Worm (Caenorhabditis elegans) whole organism, L4 larva: Measurements from ENCODE around the gene ugt-60.
A peak's percentile ranks its signal among the peaks of the same experiment; 100 is the strongest.

Experiments used
- F10B5.3 ChIP-seq: sonication (generic microtip); optimal IDR thresholded peaks from 2 replicates; lab custom pipeline; 2016; ENCODE audit warnings: mild to moderate bottlenecking, missing genetic modification characterization, missing compliant biosample characterization
- F26F4.8 ChIP-seq: fragments of 200-800 bp; sonication (Bioruptor generic); conservative IDR thresholded peaks from 2 replicates; pipeline ENCODE4 v1.3.6; 2022; ENCODE audit warnings: missing genetic modification characterization, missing compliant biosample characterization
- F37D6.2 ChIP-seq: sonication (generic microtip); optimal IDR thresholded peaks from 2 replicates; lab custom pipeline; 2016; ENCODE audit warnings: mild to moderate bottlenecking, missing genetic modification characterization, missing compliant biosample characterization
- F44E2.7 ChIP-seq: fragments of 200-800 bp; sonication (Bioruptor generic); IDR thresholded peaks from 2 replicates; pipeline ENCODE4 v2.1.2; 2022; ENCODE audit warnings: missing genetic modification characterization, missing compliant biosample characterization
- F49E8.2 ChIP-seq: sonication (generic microtip); optimal IDR thresholded peaks from 2 replicates; lab custom pipeline; 2016; ENCODE audit warnings: missing compliant biosample characterization, mild to moderate bottlenecking, missing genetic modification characterization, borderline replicate concordance
- R02D3.7 ChIP-seq: fragments of 150-350 bp; sonication (generic microtip); optimal IDR thresholded peaks from 3 replicates; lab custom pipeline; 2014; ENCODE audit warnings: missing biosample characterization, missing genetic modification characterization
- ZK337.2 ChIP-seq: fragments of 200-800 bp; sonication (Bioruptor generic); IDR thresholded peaks from 2 replicates; pipeline ENCODE4 v1.3.6; 2022; ENCODE audit warnings: missing genetic modification reagents, missing genetic modification characterization, missing compliant biosample characterization
- aha-1 ChIP-seq: fragments of 150-350 bp; peaks from one replicate; lab custom pipeline; 2014; ENCODE audit warnings: missing biosample characterization, missing genetic modification characterization
- aly-2 ChIP-seq: sonication (generic microtip); optimal IDR thresholded peaks from 2 replicates; lab custom pipeline; 2018; ENCODE audit warnings: missing biosample characterization, missing genetic modification characterization
- arid-1 ChIP-seq: fragments of 200-800 bp; sonication (Bioruptor generic); conservative IDR thresholded peaks from 2 replicates; pipeline ENCODE4 v1.3.6; 2022; ENCODE audit warnings: missing genetic modification reagents, missing genetic modification characterization, missing compliant biosample characterization
- ceh-28 ChIP-seq: fragments of 150-350 bp; optimal IDR thresholded peaks from 2 replicates; lab custom pipeline; 2014; ENCODE audit warnings: missing biosample characterization, missing genetic modification reagents, missing genetic modification characterization
- ceh-44 ChIP-seq: fragments of 200-800 bp; sonication (Bioruptor generic); IDR thresholded peaks from 2 replicates; pipeline ENCODE4 v1.3.6; 2022; ENCODE audit warnings: missing genetic modification reagents, missing genetic modification characterization, missing compliant biosample characterization
- ces-1 ChIP-seq: fragments of 150-350 bp; sonication (generic microtip); optimal IDR thresholded peaks from 4 replicates; lab custom pipeline; 2014; ENCODE audit warnings: missing biosample characterization, missing genetic modification reagents, missing genetic modification characterization
- ctbp-1 ChIP-seq: fragments of 200-800 bp; sonication (Bioruptor generic); IDR thresholded peaks from 2 replicates; pipeline ENCODE4 v1.3.6; 2022; ENCODE audit warnings: missing genetic modification reagents, missing genetic modification characterization, missing compliant biosample characterization
- daf-8 ChIP-seq: fragments of 200-800 bp; sonication (Bioruptor generic); IDR thresholded peaks from 2 replicates; pipeline ENCODE4 v1.3.6; 2022; ENCODE audit warnings: missing genetic modification characterization, missing compliant biosample characterization
- egl-43 ChIP-seq: fragments of 200-800 bp; sonication (Bioruptor generic); IDR thresholded peaks from 2 replicates; pipeline ENCODE4 v1.3.6; 2022; ENCODE audit warnings: missing genetic modification reagents, missing genetic modification characterization, missing compliant biosample characterization
- fkh-10 ChIP-seq: fragments of 150-350 bp; optimal IDR thresholded peaks from 2 replicates; lab custom pipeline; 2014; ENCODE audit warnings: missing biosample characterization, missing genetic modification reagents, missing genetic modification characterization
- hlh-11 ChIP-seq: fragments of 200-800 bp; sonication (Bioruptor generic); optimal IDR thresholded peaks from 2 replicates; lab custom pipeline; 2018; ENCODE audit warnings: mild to moderate bottlenecking, missing genetic modification characterization, missing compliant biosample characterization
- hlh-30 ChIP-seq: sonication (generic microtip); optimal IDR thresholded peaks from 2 replicates; lab custom pipeline; 2017; ENCODE audit warnings: antibody characterized with exemption, mild to moderate bottlenecking, missing genetic modification characterization, missing compliant biosample characterization; ENCODE audit not compliant: insufficient read depth
- hmg-1.1 ChIP-seq: fragments of 200-800 bp; sonication (Bioruptor generic); IDR thresholded peaks from 2 replicates; pipeline ENCODE4 v1.3.6; 2022; ENCODE audit warnings: missing genetic modification reagents, missing genetic modification characterization, missing compliant biosample characterization
- jun-1 ChIP-seq: fragments of 150-350 bp; optimal IDR thresholded peaks from 2 replicates; lab custom pipeline; 2014; ENCODE audit warnings: missing biosample characterization, missing genetic modification reagents, missing genetic modification characterization
- lin-13 ChIP-seq: fragments of 150-350 bp; optimal IDR thresholded peaks from 2 replicates; lab custom pipeline; 2014; ENCODE audit warnings: missing biosample characterization, missing genetic modification reagents, missing genetic modification characterization
- lsy-2 ChIP-seq, 2 experiments: fragments of 150-350 bp in 1 of 2; sonication (generic microtip) in 1 of 2; optimal IDR thresholded peaks; 2 replicates each; lab custom pipeline; 2014 to 2017; ENCODE audit warnings: missing biosample characterization in 2 of 2, missing genetic modification characterization in 2 of 2
- madf-5 ChIP-seq, 2 experiments: fragments of 200-800 bp; sonication (Bioruptor generic); IDR thresholded peaks; 2 replicates each; pipeline ENCODE4 v1.3.6; 2022; ENCODE audit warnings: missing compliant biosample characterization in 2 of 2, missing genetic modification characterization in 2 of 2
- madf-9 ChIP-seq: fragments of 200-800 bp; sonication (Bioruptor generic); conservative IDR thresholded peaks from 2 replicates; pipeline ENCODE4 v1.3.6; 2022; ENCODE audit warnings: missing genetic modification reagents, missing genetic modification characterization, missing compliant biosample characterization
- mxl-3 ChIP-seq: fragments of 200-800 bp; sonication (Bioruptor generic); optimal IDR thresholded peaks from 2 replicates; lab custom pipeline; 2018; ENCODE audit warnings: mild to moderate bottlenecking, missing genetic modification characterization, missing compliant biosample characterization
- nhr-10 ChIP-seq: fragments of 150-350 bp; optimal IDR thresholded peaks from 2 replicates; lab custom pipeline; 2014; ENCODE audit warnings: missing biosample characterization, missing genetic modification characterization
- nhr-11 ChIP-seq: fragments of 150-350 bp; optimal IDR thresholded peaks from 2 replicates; lab custom pipeline; 2014; ENCODE audit warnings: missing biosample characterization, missing genetic modification characterization
- nhr-25 ChIP-seq: sonication (generic microtip); optimal IDR thresholded peaks from 2 replicates; lab custom pipeline; 2017; ENCODE audit warnings: missing genetic modification characterization, mild to moderate bottlenecking, missing compliant biosample characterization, antibody characterized with exemption, moderate library complexity, borderline replicate concordance; ENCODE audit not compliant: insufficient read depth
- nhr-28 ChIP-seq: fragments of 150-350 bp; optimal IDR thresholded peaks from 2 replicates; lab custom pipeline; 2014; ENCODE audit warnings: missing biosample characterization, missing genetic modification characterization
- nhr-48 ChIP-seq: sonication (generic microtip); optimal IDR thresholded peaks from 2 replicates; lab custom pipeline; 2016; ENCODE audit warnings: mild to moderate bottlenecking, missing genetic modification characterization, missing compliant biosample characterization
- rbr-2 ChIP-seq: sonication (generic microtip); optimal IDR thresholded peaks from 2 replicates; lab custom pipeline; 2016; ENCODE audit warnings: missing genotype, missing genetic modification characterization, missing compliant biosample characterization
- saeg-2 ChIP-seq: fragments of 200-800 bp; sonication (Bioruptor generic); IDR thresholded peaks from 2 replicates; pipeline ENCODE4 v1.3.6; 2022; ENCODE audit warnings: missing genetic modification reagents, missing genetic modification characterization, missing compliant biosample characterization
- set-16 ChIP-seq: fragments of 200-800 bp; sonication (Bioruptor generic); IDR thresholded peaks from 2 replicates; pipeline ENCODE4 v1.3.6; 2022; ENCODE audit warnings: missing genetic modification reagents, missing genetic modification characterization, missing compliant biosample characterization
- skn-1 ChIP-seq: fragments of 150-350 bp; optimal IDR thresholded peaks from 2 replicates; lab custom pipeline; 2014; ENCODE audit warnings: missing biosample characterization, missing genetic modification characterization
- spr-1 ChIP-seq: sonication (generic microtip); optimal IDR thresholded peaks from 2 replicates; lab custom pipeline; 2016; ENCODE audit warnings: mild to moderate bottlenecking, missing genetic modification characterization, missing compliant biosample characterization
- spr-3 ChIP-seq: fragments of 200-800 bp; sonication (Bioruptor generic); optimal IDR thresholded peaks from 2 replicates; lab custom pipeline; 2018; ENCODE audit warnings: mild to moderate bottlenecking, missing genetic modification characterization, missing compliant biosample characterization
- unc-130 ChIP-seq: sonication (generic microtip); optimal IDR thresholded peaks from 2 replicates; lab custom pipeline; 2016; ENCODE audit warnings: missing genetic modification reagents, missing genetic modification characterization, missing compliant biosample characterization
- unc-39 ChIP-seq: sonication (generic microtip); optimal IDR thresholded peaks from 2 replicates; lab custom pipeline; 2017; ENCODE audit warnings: missing biosample characterization, missing genetic modification characterization
- unc-62 ChIP-seq, 3 experiments: fragments of 150-350 bp in 1 of 3; sonication (generic microtip); optimal IDR thresholded peaks in 2 of 3; peaks in 1 of 3; 1 replicate in 1 of 3; 2 replicates in 2 of 3; lab custom pipeline; 2014 to 2017; ENCODE audit warnings: missing biosample characterization in 3 of 3, missing genetic modification characterization in 3 of 3, missing genetic modification reagents in 3 of 3, missing genotype in 1 of 3
- zag-1 ChIP-seq: fragments of 150-350 bp; optimal IDR thresholded peaks from 2 replicates; lab custom pipeline; 2014; ENCODE audit warnings: missing biosample characterization, missing genetic modification characterization
- zfp-2 ChIP-seq: sonication (generic microtip); optimal IDR thresholded peaks from 2 replicates; lab custom pipeline; 2016; ENCODE audit warnings: mild to moderate bottlenecking, missing genetic modification characterization, missing compliant biosample characterization
- zfp-3 ChIP-seq: fragments of 200-800 bp; sonication (Bioruptor generic); conservative IDR thresholded peaks from 2 replicates; pipeline ENCODE4 v1.3.6; 2022; ENCODE audit warnings: missing genetic modification reagents, missing genetic modification characterization, missing compliant biosample characterization
- zip-2 ChIP-seq: fragments of 150-350 bp; optimal IDR thresholded peaks from 2 replicates; lab custom pipeline; 2014; ENCODE audit warnings: missing biosample characterization, missing genetic modification characterization

The ugt-60 gene

ce11 chrIII:9701798-9702197, 22.9 kb upstream of the ugt-60 start:
- TF ChIP-seq unc-62 (GFP tag; optimal IDR thresholded peaks at IDR 0.05 in 1 of 2; lab: Kevin White, UChicago) (peak in 1 of 2 experiments; percentile 89), unc-62 (tag; optimal IDR thresholded peaks at IDR 0.05; lab: Kevin White, UChicago) (no peak), arid-1 (GFP tag; lab: Robert Waterston, UW) (0 out of 2 replicates have a peak, but pooled peaks have one; percentile 30), madf-9 (GFP tag; lab: Robert Waterston, UW) (no peak), lin-13 (GFP tag; lab: Kevin White, UChicago) (no peak), nhr-48 (tag; lab: Kevin White, UChicago) (no peak), hmg-1.1 (GFP tag; lab: Robert Waterston, UW) (peak; percentile 58), zip-2 (tag; lab: Kevin White, UChicago) (no peak), spr-3 (no peak), aha-1 (tag; lab: Kevin White, UChicago) (peak; percentile 64), set-16 (GFP tag; lab: Robert Waterston, UW) (peak; percentile 35; the same call in 1 of the 2 replicates), zfp-2 (tag; lab: Kevin White, UChicago) (no peak), unc-39 (tag; lab: Kevin White, UChicago) (no peak), mxl-3 (no peak)

- no peak for TF ChIP-seq madf-5 (GFP tag; IDR thresholded peaks at IDR 0.05; lab: Robert Waterston, UW)
- TF ChIP-seq aly-2: no peak
- TF ChIP-seq hlh-11: peak; percentile 8
- peak; percentile 65 for TF ChIP-seq nhr-28 (tag; lab: Kevin White, UChicago)
- TF ChIP-seq mxl-3: peak; percentile 27
- no peak for TF ChIP-seq spr-1 (tag; lab: Kevin White, UChicago)
- TF ChIP-seq aha-1 (tag; lab: Kevin White, UChicago): peak; percentile 97
- TF ChIP-seq nhr-48 (tag; lab: Kevin White, UChicago): no peak
- no peak for TF ChIP-seq ces-1
- no peak for TF ChIP-seq R02D3.7
- no peak for TF ChIP-seq fkh-10 (GFP tag; lab: Kevin White, UChicago)
- TF ChIP-seq ZK337.2 (GFP tag; lab: Robert Waterston, UW): no peak
- no peak for TF ChIP-seq hlh-30 (tag; lab: Kevin White, UChicago)
- no peak for TF ChIP-seq nhr-25
- no peak for TF ChIP-seq nhr-10 (tag; lab: Kevin White, UChicago)
- TF ChIP-seq F37D6.2 (tag; lab: Kevin White, UChicago): no peak
- no peak for TF ChIP-seq ceh-44 (GFP tag; lab: Robert Waterston, UW)
Measured at ce11 chrIII:9700114-9700690, 21.4 kb upstream of the ugt-60 start.

- TF ChIP-seq set-16 (GFP tag; lab: Robert Waterston, UW): 0 out of 2 replicates have a peak, but pooled peaks have one; percentile 5
- no peak for TF ChIP-seq daf-8 (GFP tag; lab: Robert Waterston, UW)
Measured at ce11 chrIII:9699576-9699975, 20.7 kb upstream of the ugt-60 start, which contains the start of gene tlk-1. Gene tlk-1, plus strand, starts transcription at chrIII:9699876.

- TF ChIP-seq egl-43 (GFP tag; lab: Robert Waterston, UW) (no peak), nhr-11 (peak; percentile 5), ceh-28 (tag; lab: Kevin White, UChicago) (no peak), jun-1 (tag; lab: Kevin White, UChicago) (no peak), lsy-2 (tag; optimal IDR thresholded peaks at IDR 0.05; lab: Kevin White, UChicago) (peak in 1 of 2 experiments; percentile 38), ctbp-1 (GFP tag; lab: Robert Waterston, UW) (peak; percentile 71), zag-1 (no peak), R02D3.7 (no peak), zfp-3 (GFP tag; lab: Robert Waterston, UW) (no peak), unc-39 (tag; lab: Kevin White, UChicago) (no peak), F49E8.2 (tag; lab: Kevin White, UChicago) (no peak), saeg-2 (GFP tag; lab: Robert Waterston, UW) (no peak), unc-130 (GFP tag; lab: Kevin White, UChicago) (no peak), F26F4.8 (GFP tag; lab: Robert Waterston, UW) (no peak), rbr-2 (peak; percentile 35), F10B5.3 (no peak), daf-8 (GFP tag; lab: Robert Waterston, UW) (no peak), skn-1 (tag; lab: Kevin White, UChicago) (no peak), F44E2.7 (GFP tag; lab: Robert Waterston, UW) (no peak)
Measured at ce11 chrIII:9698635-9699396, 20.0 kb upstream of the ugt-60 start.
